Worm (Caenorhabditis elegans) whole organism, L1 larva: ENCODE results near the gene cal-8.

Source experiments
- C04F5.9 ChIP-seq: sonication (generic microtip); optimal IDR thresholded peaks from 2 replicates; lab custom pipeline; 2016; ENCODE audit warnings: missing genetic modification characterization, missing compliant biosample characterization
- C34B4.2 ChIP-seq: sonication (generic microtip); optimal IDR thresholded peaks from 2 replicates; lab custom pipeline; 2017; ENCODE audit warnings: mild to moderate bottlenecking, missing genetic modification characterization, missing compliant biosample characterization
- F16B12.6 ChIP-seq: fragments of 150-350 bp; optimal IDR thresholded peaks from 2 replicates; lab custom pipeline; 2014; ENCODE audit warnings: missing biosample characterization, missing genetic modification characterization
- aha-1 ChIP-seq: fragments of 150-350 bp; optimal IDR thresholded peaks from 2 replicates; lab custom pipeline; 2014; ENCODE audit warnings: missing biosample characterization, missing genetic modification characterization
- alr-1 ChIP-seq: fragments of 200-800 bp; sonication (Bioruptor generic); optimal IDR thresholded peaks from 2 replicates; lab custom pipeline; 2018; ENCODE audit warnings: borderline replicate concordance, mild to moderate bottlenecking, missing genetic modification characterization, missing compliant biosample characterization
- ama-1 ChIP-seq: fragments of 150-350 bp; optimal IDR thresholded peaks from 2 replicates; lab custom pipeline; 2014
- ceh-63 ChIP-seq: fragments of 200-800 bp; sonication (Bioruptor generic); optimal IDR thresholded peaks from 2 replicates; lab custom pipeline; 2018; ENCODE audit warnings: mild to moderate bottlenecking, missing genetic modification characterization, missing compliant biosample characterization
- ceh-8 ChIP-seq: fragments of 200-800 bp; sonication (Bioruptor generic); optimal IDR thresholded peaks from 2 replicates; lab custom pipeline; 2018; ENCODE audit warnings: mild to moderate bottlenecking, missing genetic modification characterization, moderate library complexity, missing compliant biosample characterization
- ceh-88 ChIP-seq: fragments of 200-800 bp; sonication (Bioruptor generic); IDR thresholded peaks from 2 replicates; pipeline ENCODE4 v1.3.6; 2022; ENCODE audit warnings: missing genetic modification characterization, missing compliant biosample characterization
- efl-1 ChIP-seq, 4 experiments: fragments of 150-350 bp; optimal IDR thresholded peaks in 3 of 4; peaks in 1 of 4; 1 replicate in 1 of 4; 2 replicates in 3 of 4; lab custom pipeline; 2014; ENCODE audit warnings: missing biosample characterization in 2 of 4, missing genetic modification characterization in 2 of 4, missing genetic modification reagents in 2 of 4
- efl-3 ChIP-seq: fragments of 200-800 bp; sonication (Bioruptor generic); optimal IDR thresholded peaks from 2 replicates; lab custom pipeline; 2018; ENCODE audit warnings: mild to moderate bottlenecking, missing genetic modification characterization, missing compliant biosample characterization
- egl-27 ChIP-seq, 2 experiments: fragments of 150-350 bp in 1 of 2; sonication (generic microtip); optimal IDR thresholded peaks; 3 replicates each; lab custom pipeline; 2017 to 2018; ENCODE audit warnings: missing biosample characterization in 2 of 2, missing genetic modification characterization in 2 of 2, missing genetic modification reagents in 2 of 2
- elt-2 ChIP-seq: sonication (generic microtip); optimal IDR thresholded peaks from 2 replicates; lab custom pipeline; 2016; ENCODE audit warnings: missing genetic modification characterization, mild to moderate bottlenecking, inconsistent platforms, missing compliant biosample characterization, missing genetic modification reagents
- elt-3 ChIP-seq, 6 experiments: fragments of 150-350 bp in 1 of 6; sonication (generic microtip); optimal IDR thresholded peaks; 2 replicates each; lab custom pipeline; 2017 to 2018; ENCODE audit warnings: missing biosample characterization in 6 of 6, missing genetic modification characterization in 6 of 6, inconsistent platforms in 1 of 6
- fkh-8 ChIP-seq: sonication (generic microtip); optimal IDR thresholded peaks from 2 replicates; lab custom pipeline; 2016; ENCODE audit warnings: mild to moderate bottlenecking, missing genetic modification characterization, missing compliant biosample characterization
- irx-1 ChIP-seq: sonication (generic microtip); optimal IDR thresholded peaks from 2 replicates; lab custom pipeline; 2016; ENCODE audit warnings: missing genetic modification characterization, missing compliant biosample characterization
- jun-1 ChIP-seq: fragments of 150-350 bp; optimal IDR thresholded peaks from 2 replicates; lab custom pipeline; 2014; ENCODE audit warnings: missing biosample characterization, missing genetic modification reagents, missing genetic modification characterization
- lin-14 ChIP-seq: fragments of 200-800 bp; sonication (Bioruptor generic); optimal IDR thresholded peaks from 2 replicates; lab custom pipeline; 2018; ENCODE audit warnings: mild to moderate bottlenecking, missing genetic modification characterization, moderate library complexity, missing compliant biosample characterization
- lin-15B ChIP-seq: fragments of 150-350 bp; sonication (generic microtip); optimal IDR thresholded peaks from 3 replicates; lab custom pipeline; 2014; ENCODE audit warnings: missing biosample characterization, missing genetic modification characterization
- lin-39 ChIP-seq: fragments of 150-350 bp; optimal IDR thresholded peaks from 2 replicates; lab custom pipeline; 2014; ENCODE audit warnings: missing biosample characterization, missing genetic modification reagents, missing genetic modification characterization
- lir-3 ChIP-seq: sonication (generic microtip); optimal IDR thresholded peaks from 2 replicates; lab custom pipeline; 2016; ENCODE audit warnings: mild to moderate bottlenecking, missing genetic modification characterization, moderate library complexity, missing compliant biosample characterization; ENCODE audit not compliant: poor library complexity
- lsy-2 ChIP-seq, 2 experiments: fragments of 150-350 bp; optimal IDR thresholded peaks; 2 replicates each; lab custom pipeline; 2014; ENCODE audit warnings: missing biosample characterization in 2 of 2, missing genetic modification characterization in 2 of 2
- mab-9 ChIP-seq: fragments of 200-800 bp; sonication (Bioruptor generic); IDR thresholded peaks from 2 replicates; pipeline ENCODE4 v1.3.6; 2022; ENCODE audit warnings: missing genetic modification reagents, missing genetic modification characterization, missing compliant biosample characterization
- mdl-1 ChIP-seq, 2 experiments: fragments of 150-350 bp; optimal IDR thresholded peaks; 2 replicates each; lab custom pipeline; 2014 to 2017; ENCODE audit warnings: missing biosample characterization in 2 of 2, missing genetic modification characterization in 2 of 2, inconsistent platforms in 1 of 2
- nhr-11 ChIP-seq: fragments of 150-350 bp; optimal IDR thresholded peaks from 2 replicates; lab custom pipeline; 2014; ENCODE audit warnings: missing biosample characterization, missing genetic modification characterization
- nhr-19 ChIP-seq: fragments of 200-800 bp; sonication (Bioruptor generic); conservative IDR thresholded peaks from 2 replicates; pipeline ENCODE4 v1.3.6; 2022; ENCODE audit warnings: missing genetic modification characterization, missing compliant biosample characterization
- nhr-20 ChIP-seq: sonication (generic microtip); optimal IDR thresholded peaks from 2 replicates; lab custom pipeline; 2016; ENCODE audit warnings: mild to moderate bottlenecking, missing genetic modification characterization, missing compliant biosample characterization
- nhr-28 ChIP-seq: fragments of 150-350 bp; optimal IDR thresholded peaks from 2 replicates; lab custom pipeline; 2014; ENCODE audit warnings: missing biosample characterization, missing genetic modification characterization
- nhr-71 ChIP-seq: sonication (generic microtip); optimal IDR thresholded peaks from 2 replicates; lab custom pipeline; 2016; ENCODE audit warnings: mild to moderate bottlenecking, missing genetic modification characterization, moderate library complexity, missing compliant biosample characterization
- nhr-76 ChIP-seq: sonication (generic microtip); optimal IDR thresholded peaks from 2 replicates; lab custom pipeline; 2017; ENCODE audit warnings: missing biosample characterization, missing genetic modification characterization
- nhr-85 ChIP-seq: sonication (generic microtip); peaks from one replicate; lab custom pipeline; 2016; ENCODE audit warnings: missing genetic modification characterization, inconsistent platforms, missing compliant biosample characterization
- nhr-90 ChIP-seq: sonication (generic microtip); optimal IDR thresholded peaks from 2 replicates; lab custom pipeline; 2016; ENCODE audit warnings: mild to moderate bottlenecking, missing genetic modification characterization, missing compliant biosample characterization; ENCODE audit not compliant: poor library complexity
- pag-3 ChIP-seq: sonication (generic microtip); optimal IDR thresholded peaks from 2 replicates; lab custom pipeline; 2017; ENCODE audit warnings: missing genetic modification characterization, mild to moderate bottlenecking, missing compliant biosample characterization, antibody characterized with exemption, borderline replicate concordance; ENCODE audit not compliant: insufficient read depth
- pax-3 ChIP-seq: fragments of 200-800 bp; sonication (Bioruptor generic); optimal IDR thresholded peaks from 2 replicates; lab custom pipeline; 2018; ENCODE audit warnings: mild to moderate bottlenecking, missing genetic modification characterization, moderate library complexity, missing compliant biosample characterization
- pqm-1 ChIP-seq: sonication (generic microtip); optimal IDR thresholded peaks from 3 replicates; lab custom pipeline; 2017; ENCODE audit warnings: missing biosample characterization, missing genetic modification characterization
- snpc-4 ChIP-seq: fragments of 150-350 bp; optimal IDR thresholded peaks from 2 replicates; lab custom pipeline; 2014; ENCODE audit warnings: missing biosample characterization, missing genetic modification characterization
- snu-23 ChIP-seq: sonication (generic microtip); optimal IDR thresholded peaks from 2 replicates; lab custom pipeline; 2016; ENCODE audit warnings: missing genetic modification characterization, missing compliant biosample characterization
- sox-4 ChIP-seq: sonication (generic microtip); optimal IDR thresholded peaks from 2 replicates; lab custom pipeline; 2016; ENCODE audit warnings: missing genetic modification characterization, missing compliant biosample characterization
- sptf-1 ChIP-seq: fragments of 150-350 bp; optimal IDR thresholded peaks from 2 replicates; lab custom pipeline; 2014; ENCODE audit warnings: missing biosample characterization, missing genetic modification characterization
- tbx-2 ChIP-seq: sonication (generic microtip); optimal IDR thresholded peaks from 2 replicates; lab custom pipeline; 2016; ENCODE audit warnings: missing genetic modification characterization, missing compliant biosample characterization
- tlp-1 ChIP-seq: fragments of 150-350 bp; optimal IDR thresholded peaks from 2 replicates; lab custom pipeline; 2014; ENCODE audit warnings: missing biosample characterization, missing genetic modification characterization
- unc-130 ChIP-seq: fragments of 150-350 bp; optimal IDR thresholded peaks from 2 replicates; lab custom pipeline; 2017; ENCODE audit warnings: missing biosample characterization, missing genetic modification characterization, inconsistent platforms
- unc-62 ChIP-seq: fragments of 150-350 bp; optimal IDR thresholded peaks from 2 replicates; lab custom pipeline; 2014; ENCODE audit warnings: missing biosample characterization, missing genetic modification reagents, missing genetic modification characterization
- unc-86 ChIP-seq: sonication (generic microtip); optimal IDR thresholded peaks from 2 replicates; lab custom pipeline; 2016; ENCODE audit warnings: missing genetic modification characterization, missing compliant biosample characterization
- unc-98 ChIP-seq: fragments of 200-800 bp; sonication (Bioruptor generic); IDR thresholded peaks from 2 replicates; pipeline ENCODE4 v1.3.6; 2022; ENCODE audit warnings: missing genetic modification characterization, missing compliant biosample characterization
- vab-15 ChIP-seq: sonication (generic microtip); optimal IDR thresholded peaks from 2 replicates; lab custom pipeline; 2017; ENCODE audit warnings: missing genotype, mild to moderate bottlenecking, missing genetic modification characterization, missing compliant biosample characterization
- xbp-1 ChIP-seq: sonication (generic microtip); optimal IDR thresholded peaks from 2 replicates; lab custom pipeline; 2016; ENCODE audit warnings: missing genetic modification characterization, missing compliant biosample characterization
- zip-4 ChIP-seq: fragments of 200-800 bp; sonication (Bioruptor generic); optimal IDR thresholded peaks from 2 replicates; lab custom pipeline; 2018; ENCODE audit warnings: mild to moderate bottlenecking, missing genetic modification characterization, moderate library complexity, missing compliant biosample characterization
- ztf-11 ChIP-seq, 2 experiments: sonication (generic microtip); optimal IDR thresholded peaks; 2 replicates each; lab custom pipeline; 2016 to 2017; ENCODE audit warnings: missing genetic modification characterization in 2 of 2, missing biosample characterization in 1 of 2, missing compliant biosample characterization in 1 of 2
- ztf-4 ChIP-seq: fragments of 150-350 bp; optimal IDR thresholded peaks from 2 replicates; lab custom pipeline; 2014; ENCODE audit warnings: missing biosample characterization, missing genetic modification characterization

cal-8 gene

DNA sequence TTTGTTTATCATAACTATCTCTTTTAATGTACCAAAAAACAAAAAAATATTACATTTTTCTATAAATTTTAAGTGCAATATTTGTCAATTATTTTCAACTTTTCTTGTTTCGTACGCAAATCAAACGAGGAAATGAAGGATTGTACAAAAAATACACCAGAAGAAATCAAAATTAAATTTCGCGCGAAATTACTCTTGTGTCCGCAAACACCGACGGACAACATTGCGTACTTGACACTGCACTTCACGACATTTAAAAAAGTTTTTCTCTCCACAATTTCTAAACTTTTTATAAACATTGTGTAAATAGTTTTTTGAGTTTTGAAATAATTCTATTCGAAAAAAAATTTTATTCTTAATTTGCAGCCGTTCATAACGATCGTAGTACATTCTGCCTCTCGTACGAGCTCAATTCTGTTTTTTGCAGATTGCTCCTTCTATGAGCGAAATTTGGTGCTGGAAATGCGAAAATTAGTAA is 7.9 kb downstream of the cal-8 start, which contains the start of gene mrps-16 (continued):
- TF ChIP-seq efl-3 (GFP tag; lab: Kevin White, UChicago) (no peak), alr-1 (tag; lab: Kevin White, UChicago) (no peak), xbp-1 (peak; percentile 67), unc-62 (GFP tag; lab: Kevin White, UChicago) (no peak), ztf-4 (no peak), lin-14 (GFP tag; lab: Kevin White, UChicago) (peak; percentile 62), lin-15B (tag; lab: Kevin White, UChicago) (peak; percentile 31), aha-1 (tag; lab: Kevin White, UChicago) (no peak), ama-1 (lab: Kevin White, UChicago) (peak; percentile 15), nhr-90 (tag; lab: Kevin White, UChicago) (peak; percentile 64), elt-3 (tag; optimal IDR thresholded peaks at IDR 0.05; lab: Kevin White, UChicago) (peak in 1 of 6 experiments; percentile 72), lir-3 (tag; lab: Kevin White, UChicago) (peak; percentile 41), lsy-2 (tag; optimal IDR thresholded peaks at IDR 0.05; lab: Kevin White, UChicago) (peak; percentile 82 to 83), sox-4 (tag; lab: Kevin White, UChicago) (no peak), mdl-1 (tag; optimal IDR thresholded peaks at IDR 0.05; lab: Kevin White, UChicago) (peak in 1 of 2 experiments; percentile 28), jun-1 (peak; percentile 58), vab-15 (tag; lab: Kevin White, UChicago) (no peak), lin-39 (tag; lab: Kevin White, UChicago) (peak; percentile 41), nhr-20 (tag; lab: Kevin White, UChicago) (peak; percentile 73), nhr-28 (tag; lab: Kevin White, UChicago) (no peak), F16B12.6 (tag; lab: Kevin White, UChicago) (peak; percentile 98), zip-4 (GFP tag; lab: Kevin White, UChicago) (peak; percentile 44), unc-130 (tag; lab: Kevin White, UChicago) (peak; percentile 58), ztf-11 (tag; optimal IDR thresholded peaks at IDR 0.05; lab: Kevin White, UChicago) (no peak), nhr-76 (tag; lab: Kevin White, UChicago) (no peak), unc-98 (GFP tag; lab: Robert Waterston, UW) (no peak), nhr-11 (tag; lab: Kevin White, UChicago) (no peak), snu-23 (GFP tag; lab: Kevin White, UChicago) (peak; percentile 80), nhr-85 (tag; lab: Kevin White, UChicago) (peak; percentile 87), efl-1 (optimal IDR thresholded peaks at IDR 0.05; lab: Kevin White, UChicago) (peak; percentile 94 to 98), efl-1 (GFP tag; optimal IDR thresholded peaks at IDR 0.05 in 1 of 2; lab: Kevin White, UChicago) (peak; percentile 99 to 100), nhr-19 (peak; percentile 78), tlp-1 (tag; lab: Kevin White, UChicago) (no peak), pag-3 (tag; lab: Kevin White, UChicago) (no peak), pqm-1 (no peak), mab-9 (GFP tag; lab: Robert Waterston, UW) (peak; percentile 36; the same call in 1 of the 2 replicates), ceh-8 (GFP tag; lab: Kevin White, UChicago) (peak; percentile 6), ceh-88 (GFP tag; lab: Robert Waterston, UW) (no peak), sptf-1 (tag; lab: Kevin White, UChicago) (no peak), C04F5.9 (tag; lab: Kevin White, UChicago) (peak; percentile 4), snpc-4 (peak; percentile 38), fkh-8 (tag; lab: Kevin White, UChicago) (peak; percentile 36), tbx-2 (tag; lab: Kevin White, UChicago) (peak; percentile 79), ceh-63 (GFP tag; lab: Kevin White, UChicago) (no peak), unc-86 (tag; lab: Kevin White, UChicago) (peak; percentile 58), elt-2 (tag; lab: Kevin White, UChicago) (peak; percentile 61), irx-1 (tag; lab: Kevin White, UChicago) (peak; percentile 38), C34B4.2 (no peak), egl-27 (tag; optimal IDR thresholded peaks at IDR 0.05; lab: Kevin White, UChicago) (no peak), nhr-71 (tag; lab: Kevin White, UChicago) (peak; percentile 81), pax-3 (no peak)
